Fruit fly (Drosophila melanogaster): Measurements from ENCODE around the gene ND-75.

The ND-75 gene

DNA sequence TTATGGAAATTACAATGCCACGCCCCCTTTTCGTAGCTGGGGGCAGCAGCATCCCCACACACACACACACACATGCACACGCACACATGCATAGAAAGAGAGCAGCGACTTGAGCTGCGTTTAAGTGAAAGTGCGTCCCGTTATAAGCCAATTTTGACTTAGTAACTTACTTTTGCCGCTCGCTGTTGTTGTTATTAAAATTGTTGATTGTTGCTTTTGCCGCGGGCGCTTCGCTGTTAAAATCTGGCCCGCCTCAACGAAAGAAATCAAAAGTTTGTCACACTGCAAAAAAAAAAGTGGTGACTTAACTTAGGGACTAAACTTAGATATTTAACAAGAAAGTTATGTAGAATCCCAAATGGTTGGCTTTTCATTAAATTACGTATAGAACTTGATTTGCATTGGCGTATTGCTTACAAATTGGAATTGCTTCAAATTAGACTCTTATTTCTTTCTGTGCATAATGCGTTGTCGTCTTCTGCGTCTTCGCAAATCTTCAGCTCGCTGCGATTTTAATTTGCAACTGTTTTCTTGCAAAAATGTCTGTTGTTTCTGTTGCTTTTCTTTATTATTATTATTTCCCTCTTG lies 3.3 kb upstream of the ND-75 start (continued):
- TF ChIP-seq fru (optimal IDR thresholded peaks at IDR 0.05) (no peak), CG17359 (tag; optimal IDR thresholded peaks at IDR 0.05) (peak; percentile 30), row (GFP tag; IDR thresholded peaks at IDR 0.05) (peak; percentile 31; the same call in 1 of the 3 replicates), seq (GFP tag; IDR thresholded peaks at IDR 0.05) (0 out of 2 replicates have a peak, but pooled peaks have one; percentile 31), unpg (GFP tag; optimal IDR thresholded peaks at IDR 0.05) (peak; percentile 8), CG32767 (GFP tag; IDR thresholded peaks at IDR 0.05) (0 out of 2 replicates have a peak, but pooled peaks have one; percentile 21), CG2678 (tag; optimal IDR thresholded peaks at IDR 0.05) (peak; percentile 42), ci (GFP tag; IDR thresholded peaks at IDR 0.05) (peak; percentile 67; the same call in 2 of the 3 replicates), sens (GFP tag) (peak; percentile 62), CG4360 (GFP tag; IDR thresholded peaks at IDR 0.05) (0 out of 2 replicates have a peak, but pooled peaks have one; percentile 6), hkb (optimal IDR thresholded peaks at IDR 0.05) (no peak), hkb (GFP tag; IDR thresholded peaks at IDR 0.05) (peak; percentile 42; the same call in 1 of the 2 replicates), unc-4 (GFP tag; IDR thresholded peaks at IDR 0.05; ENCODE audit: partially characterized antibody) (no peak), E2f2 (GFP tag; IDR thresholded peaks at IDR 0.05) (peak; percentile 13; the same call in 1 of the 2 replicates), Drgx (GFP tag; IDR thresholded peaks at IDR 0.05) (peak; percentile 57; the same call in 1 of the 2 replicates), vvl (GFP tag; IDR thresholded peaks at IDR 0.05) (peak; percentile 42; the same call in 1 of the 2 replicates), sisA (GFP tag; IDR thresholded peaks at IDR 0.05) (peak; percentile 62), CG15269 (tag; optimal IDR thresholded peaks at IDR 0.05) (peak; percentile 2), dmrt99B (tag; optimal IDR thresholded peaks at IDR 0.05) (peak; percentile 48), phol (tag; optimal IDR thresholded peaks at IDR 0.05) (peak; percentile 6), tgo (GFP tag; IDR thresholded peaks at IDR 0.05) (0 out of 3 replicates have a peak, but pooled peaks have one; percentile 27), zfh1 (GFP tag; IDR thresholded peaks at IDR 0.05) (peak; percentile 68; the same call in 2 of the 3 replicates), CG10366 (GFP tag; IDR thresholded peaks at IDR 0.05) (peak; percentile 27; the same call in 1 of the 2 replicates), zfh2 (GFP tag; optimal IDR thresholded peaks at IDR 0.05) (no peak), Fer3 (tag; optimal IDR thresholded peaks at IDR 0.05) (no peak), CG31365 (tag; optimal IDR thresholded peaks at IDR 0.05) (no peak), CG6689 (GFP tag; IDR thresholded peaks at IDR 0.05) (0 out of 2 replicates have a peak, but pooled peaks have one; percentile 29), lmd (GFP tag; IDR thresholded peaks at IDR 0.05) (peak; percentile 23; the same call in 1 of the 2 replicates), CG11504 (tag; optimal IDR thresholded peaks at IDR 0.05) (peak; percentile 50), aop (GFP tag; IDR thresholded peaks at IDR 0.05) (no peak), pan (optimal IDR thresholded peaks at IDR 0.05) (no peak), pan (GFP tag; optimal IDR thresholded peaks at IDR 0.05 in 1 of 2, IDR thresholded peaks at IDR 0.05 in 1 of 2) (peak in 1 of 2 experiments; percentile 33)

DNA sequence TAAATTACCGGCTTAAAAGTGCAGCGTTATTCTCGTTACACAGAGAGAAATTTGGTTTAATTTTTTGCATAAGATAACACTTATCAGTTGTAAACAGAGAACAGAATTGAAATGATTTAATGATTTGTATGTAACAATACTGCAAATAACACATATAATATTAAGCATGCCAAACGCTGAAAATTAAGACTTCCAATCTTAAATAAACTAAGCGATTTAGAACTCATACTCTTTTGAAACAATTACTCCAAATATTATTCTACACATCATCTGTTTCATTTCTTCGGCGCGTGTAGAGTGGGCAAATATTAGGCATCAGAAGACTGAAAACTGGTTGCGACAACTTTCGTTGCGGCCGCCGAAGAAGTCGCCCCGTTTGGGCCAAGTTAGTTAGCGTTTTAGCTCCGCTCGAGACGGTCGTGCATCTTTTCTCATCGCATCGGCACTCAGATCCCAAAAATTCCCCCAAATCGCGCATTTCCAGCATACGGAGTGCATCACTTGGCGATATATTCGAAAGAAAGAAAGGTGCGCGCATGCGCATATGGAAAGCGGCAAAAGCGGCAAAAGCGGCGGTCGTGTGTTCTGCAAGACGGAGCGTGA lies 898 bp upstream of the ND-75 start, which contains the start of gene CG1632:
CG1632 (plus strand) TSS at position 387 of the 603 bp plus-strand sequence.
- TF ChIP-seq CG11085 (GFP tag; IDR thresholded peaks at IDR 0.05) (no peak), az2 (GFP tag; optimal IDR thresholded peaks at IDR 0.05) (no peak), CG1603 (tag; optimal IDR thresholded peaks at IDR 0.05) (peak; percentile 20), CG17385 (GFP tag; optimal IDR thresholded peaks at IDR 0.05) (peak; percentile 16), Spps (tag; optimal IDR thresholded peaks at IDR 0.05) (no peak), vvl (GFP tag; IDR thresholded peaks at IDR 0.05) (0 out of 2 replicates have a peak, but pooled peaks have one; percentile 22), Jarid2 (GFP tag; optimal IDR thresholded peaks at IDR 0.05) (peak; percentile 43), trem (tag; optimal IDR thresholded peaks at IDR 0.05) (peak; percentile 26), kni (GFP tag; optimal IDR thresholded peaks at IDR 0.05) (peak; percentile 78), CG8359 (GFP tag; optimal IDR thresholded peaks at IDR 0.05; ENCODE audit: borderline replicate concordance) (peak; percentile 1), grau (tag; optimal IDR thresholded peaks at IDR 0.05) (peak; percentile 33), kay (GFP tag; optimal IDR thresholded peaks at IDR 0.05) (no peak), hth (optimal IDR thresholded peaks at IDR 0.05) (no peak), gem (tag; optimal IDR thresholded peaks at IDR 0.05) (peak; percentile 50), CG2129 (GFP tag; IDR thresholded peaks at IDR 0.05; ENCODE audit: partially characterized antibody) (no peak), nmo (GFP tag; optimal IDR thresholded peaks at IDR 0.05) (peak; percentile 17), gcm (GFP tag; optimal IDR thresholded peaks at IDR 0.05) (peak; percentile 9), CG7839 (tag; optimal IDR thresholded peaks at IDR 0.05) (peak; percentile 39), nom (GFP tag; optimal IDR thresholded peaks at IDR 0.05) (peak; percentile 33), CG11504 (tag; optimal IDR thresholded peaks at IDR 0.05) (peak; percentile 30)
